Worm (Caenorhabditis elegans): Measurements from ENCODE around the gene srh-61.

Gene srh-61

DNA sequence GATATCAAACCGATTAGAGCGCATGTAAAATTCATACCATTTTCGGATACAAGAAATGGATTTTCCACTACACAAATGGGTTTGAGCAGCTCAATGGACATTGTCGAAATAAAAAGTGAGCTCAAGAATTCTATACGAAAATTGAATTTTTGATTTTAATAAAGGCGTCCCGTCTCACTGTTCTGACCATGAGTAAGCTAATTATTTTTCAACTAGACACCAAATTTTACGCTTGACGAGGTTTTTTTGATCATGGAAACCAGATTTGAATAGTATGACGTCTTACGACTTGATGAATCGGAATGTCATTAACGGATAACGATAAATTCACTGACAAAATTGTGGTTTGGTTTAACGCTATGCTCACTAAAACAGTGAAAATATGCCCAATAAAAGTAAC is at the start of gene srh-61:
srh-61 (minus strand) TSS at position 101 of the 400 bp plus-strand sequence.
- no peak for TF ChIP-seq nhr-71 (tag; optimal IDR thresholded peaks at IDR 0.05)
- TF ChIP-seq ceh-90 (tag; optimal IDR thresholded peaks at IDR 0.05), result no peak
- TF ChIP-seq fkh-8 (tag; optimal IDR thresholded peaks at IDR 0.05), result no peak
- no peak for TF ChIP-seq nhr-12 (tag; optimal IDR thresholded peaks at IDR 0.05)
- no peak for TF ChIP-seq nhr-90 (tag; optimal IDR thresholded peaks at IDR 0.05; ENCODE audit: poor library complexity)
- TF ChIP-seq ceh-8 (GFP tag; optimal IDR thresholded peaks at IDR 0.05), result no peak
- TF ChIP-seq mef-2 (tag; optimal IDR thresholded peaks at IDR 0.05), result no peak
- TF ChIP-seq isw-1 (GFP tag; IDR thresholded peaks at IDR 0.05), result no peak
- no peak for TF ChIP-seq unc-62 (GFP tag; optimal IDR thresholded peaks at IDR 0.05)
- TF ChIP-seq egl-27 (tag; optimal IDR thresholded peaks at IDR 0.05), result no peak
- no peak for TF ChIP-seq alr-1 (tag; optimal IDR thresholded peaks at IDR 0.05; ENCODE audit: borderline replicate concordance)

DNA sequence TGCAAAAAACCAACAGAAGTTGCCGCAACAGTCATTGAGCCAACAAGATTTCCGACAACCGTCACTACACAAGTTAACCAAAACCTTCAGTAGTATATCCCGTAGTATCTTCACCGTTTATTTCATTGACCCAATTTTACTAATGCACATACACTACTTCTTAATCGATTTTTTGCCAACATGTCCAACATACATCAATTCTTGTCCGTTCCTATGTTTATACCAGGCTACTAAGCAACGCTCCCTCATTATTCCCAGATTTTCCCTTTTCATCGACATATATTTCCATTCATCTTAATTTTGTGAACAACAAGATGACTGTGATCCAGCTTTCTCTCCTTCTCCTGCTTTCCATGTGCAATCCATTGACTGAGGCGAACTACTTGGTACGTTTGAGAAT is 49.6 kb upstream of the srh-61 start, which contains the start of gene F49C5.7:
F49C5.7 (plus strand) TSS at position 301 of the 400 bp plus-strand sequence.
- TF ChIP-seq lin-39 (tag; optimal IDR thresholded peaks at IDR 0.05) (no peak), swsn-7 (tag; optimal IDR thresholded peaks at IDR 0.05) (no peak), zag-1 (tag; optimal IDR thresholded peaks at IDR 0.05) (no peak), nhr-77 (tag; optimal IDR thresholded peaks at IDR 0.05) (no peak), elt-2 (tag; optimal IDR thresholded peaks at IDR 0.05) (no peak), ama-1 (optimal IDR thresholded peaks at IDR 0.05) (no peak), zip-4 (GFP tag; optimal IDR thresholded peaks at IDR 0.05) (no peak), dpl-1 (GFP tag; optimal IDR thresholded peaks at IDR 0.05) (no peak), C34B4.2 (tag; optimal IDR thresholded peaks at IDR 0.05) (no peak), hlh-17 (GFP tag; optimal IDR thresholded peaks at IDR 0.05; ENCODE audit: borderline replicate concordance) (no peak)

DNA sequence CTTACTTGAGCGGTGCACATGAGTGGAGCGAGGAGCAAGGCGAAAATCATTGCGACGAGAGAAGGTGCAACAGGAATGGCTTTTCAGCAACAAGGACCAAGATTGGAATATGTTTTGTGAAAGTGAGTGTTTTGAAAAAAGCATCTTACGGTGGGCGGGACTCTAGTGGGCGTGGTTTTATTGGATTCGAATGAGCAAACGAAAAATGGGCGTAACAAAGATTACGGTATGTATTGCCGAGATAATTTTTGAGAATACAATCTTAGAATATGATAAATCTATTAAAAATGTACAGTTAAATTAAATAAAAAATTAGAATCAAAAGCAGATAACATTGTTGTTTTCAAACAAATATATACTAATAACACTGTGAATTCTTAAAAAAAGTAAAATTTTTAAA is 44.0 kb upstream of the srh-61 start, which contains the start of gene F49C5.12:
F49C5.12 (minus strand) TSS at position 101 of the 400 bp plus-strand sequence.
- no peak for TF ChIP-seq aly-2 (tag; optimal IDR thresholded peaks at IDR 0.05)
- TF ChIP-seq mep-1 (tag; optimal IDR thresholded peaks at IDR 0.05), result no peak
- TF ChIP-seq nhr-28 (tag; optimal IDR thresholded peaks at IDR 0.05), result no peak
- no peak for TF ChIP-seq unc-62 (GFP tag; optimal IDR thresholded peaks at IDR 0.05)
- TF ChIP-seq nhr-84 (tag; optimal IDR thresholded peaks at IDR 0.05), result no peak
- TF ChIP-seq C16A3.4 (tag; optimal IDR thresholded peaks at IDR 0.05), result no peak
- TF ChIP-seq pqm-1 (tag; optimal IDR thresholded peaks at IDR 0.05), result no peak
- TF ChIP-seq unc-98 (GFP tag; IDR thresholded peaks at IDR 0.05), result no peak
- no peak for TF ChIP-seq nhr-20 (tag; optimal IDR thresholded peaks at IDR 0.05)
- no peak for TF ChIP-seq ztf-11 (tag; optimal IDR thresholded peaks at IDR 0.05)
- no peak for TF ChIP-seq efl-1 (optimal IDR thresholded peaks at IDR 0.05)
- TF ChIP-seq efl-1 (GFP tag; optimal IDR thresholded peaks at IDR 0.05 in 1 of 2), result no peak
- no peak for TF ChIP-seq isw-1 (GFP tag; IDR thresholded peaks at IDR 0.05)
- TF ChIP-seq F16B12.6 (tag; optimal IDR thresholded peaks at IDR 0.05), result no peak

DNA sequence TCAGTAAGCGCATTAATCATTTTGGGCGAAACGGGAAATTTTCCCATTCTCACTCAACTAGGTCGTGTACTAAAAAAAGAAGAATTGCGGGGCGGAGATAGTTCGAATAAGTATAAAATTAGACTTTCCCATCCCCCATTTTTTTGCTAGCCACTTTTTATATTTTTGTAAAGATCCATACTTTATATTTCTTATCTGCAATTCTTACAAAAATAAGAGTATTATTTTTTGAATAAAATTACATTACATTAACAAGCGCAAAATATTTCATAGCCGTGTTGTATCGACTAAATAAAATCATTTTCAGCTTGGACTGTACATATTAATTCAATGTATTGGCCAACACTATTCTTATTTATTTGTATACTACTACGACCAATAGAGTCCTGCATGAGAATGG is 39.4 kb upstream of the srh-61 start, which contains the start of gene F49C5.11:
F49C5.11 (plus strand) TSS at position 301 of the 400 bp plus-strand sequence.
- no peak for TF ChIP-seq C04F5.9 (tag; optimal IDR thresholded peaks at IDR 0.05)

DNA sequence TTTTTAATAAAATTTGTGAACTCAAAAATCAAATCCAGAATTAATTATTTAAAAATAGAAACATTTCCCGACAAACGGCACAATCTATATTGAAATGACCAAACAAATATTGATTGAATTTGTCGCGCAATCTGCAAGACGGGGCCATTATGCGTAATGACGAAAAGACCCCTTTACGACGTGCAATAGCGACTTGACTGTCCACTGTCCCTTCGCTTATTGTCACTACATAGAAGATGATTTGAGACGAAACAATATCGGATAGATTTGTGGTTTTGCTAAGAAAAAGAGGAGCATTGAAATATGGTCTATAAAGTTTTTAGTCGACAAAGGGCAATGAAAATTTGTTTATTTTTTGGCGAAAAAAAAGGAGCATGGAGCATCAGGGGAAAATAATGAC is 34.7 kb upstream of the srh-61 start:
- no peak for TF ChIP-seq irx-1 (tag; optimal IDR thresholded peaks at IDR 0.05)
- no peak for TF ChIP-seq lin-35 (GFP tag; optimal IDR thresholded peaks at IDR 0.05)
- no peak for TF ChIP-seq egl-13 (tag; optimal IDR thresholded peaks at IDR 0.05)
- TF ChIP-seq nhr-19 (GFP tag; conservative IDR thresholded peaks at IDR 0.05), result no peak
- no peak for TF ChIP-seq blmp-1 (tag; optimal IDR thresholded peaks at IDR 0.05)
- TF ChIP-seq nhr-20 (tag; optimal IDR thresholded peaks at IDR 0.05), result no peak
- TF ChIP-seq unc-62 (GFP tag; optimal IDR thresholded peaks at IDR 0.05), result no peak
- no peak for TF ChIP-seq Y116A8C.19 (tag; optimal IDR thresholded peaks at IDR 0.05; ENCODE audit: borderline replicate concordance)
- no peak for TF ChIP-seq jun-1 (tag; optimal IDR thresholded peaks at IDR 0.05)
- no peak for TF ChIP-seq swsn-7 (tag; optimal IDR thresholded peaks at IDR 0.05)
- TF ChIP-seq ceh-63 (GFP tag; optimal IDR thresholded peaks at IDR 0.05), result no peak
- no peak for TF ChIP-seq sptf-1 (tag; optimal IDR thresholded peaks at IDR 0.05)
- TF ChIP-seq mep-1 (tag; optimal IDR thresholded peaks at IDR 0.05), result no peak
- no peak for TF ChIP-seq skn-1 (tag; optimal IDR thresholded peaks at IDR 0.05)
- TF ChIP-seq aly-2 (tag; optimal IDR thresholded peaks at IDR 0.05), result no peak
- no peak for TF ChIP-seq mdl-1 (tag; optimal IDR thresholded peaks at IDR 0.05)
- TF ChIP-seq ztf-11 (tag; optimal IDR thresholded peaks at IDR 0.05), result no peak
- no peak for TF ChIP-seq nhr-71 (tag; optimal IDR thresholded peaks at IDR 0.05)
- TF ChIP-seq snu-23 (GFP tag; optimal IDR thresholded peaks at IDR 0.05), result no peak
